Fruit fly (Drosophila melanogaster) whole organism, prepupa: Measurements from ENCODE around the gene Orc5.

Source experiments
- CG6276 ChIP-seq: fragments of 200-800 bp; sonication (Bioruptor generic); optimal IDR thresholded peaks from 2 replicates; lab custom pipeline; 2017; ENCODE audit warnings: missing biosample characterization, mild to moderate bottlenecking, missing genetic modification characterization
- CG7368 ChIP-seq: fragments of 200-800 bp; sonication (Bioruptor generic); optimal IDR thresholded peaks from 3 replicates; lab custom pipeline; 2016; ENCODE audit warnings: missing biosample characterization, missing genetic modification characterization
- Gug ChIP-seq: fragments of 200-800 bp; sonication (Bioruptor generic); IDR thresholded peaks from 2 replicates; pipeline ENCODE4 v1.3.6; 2022; ENCODE audit warnings: missing biosample characterization, missing genetic modification characterization
- Sox102F ChIP-seq: fragments of 200-800 bp; sonication (Bioruptor generic); optimal IDR thresholded peaks from 2 replicates; lab custom pipeline; 2016; ENCODE audit warnings: missing biosample characterization, mild to moderate bottlenecking, missing genetic modification characterization
- acj6 ChIP-seq: fragments of 200-800 bp; sonication (Bioruptor generic); optimal IDR thresholded peaks from 3 replicates; lab custom pipeline; 2016; ENCODE audit warnings: missing biosample characterization, missing genetic modification characterization
- cyc ChIP-seq: fragments of 200-800 bp; sonication (Bioruptor generic); optimal IDR thresholded peaks from 3 replicates; lab custom pipeline; 2016; ENCODE audit warnings: missing biosample characterization, missing genetic modification characterization
- esn ChIP-seq: fragments of 200-800 bp; sonication (Bioruptor generic); optimal IDR thresholded peaks from 2 replicates; lab custom pipeline; 2016; ENCODE audit warnings: missing biosample characterization, mild to moderate bottlenecking, missing genetic modification characterization, moderate library complexity

DNA sequence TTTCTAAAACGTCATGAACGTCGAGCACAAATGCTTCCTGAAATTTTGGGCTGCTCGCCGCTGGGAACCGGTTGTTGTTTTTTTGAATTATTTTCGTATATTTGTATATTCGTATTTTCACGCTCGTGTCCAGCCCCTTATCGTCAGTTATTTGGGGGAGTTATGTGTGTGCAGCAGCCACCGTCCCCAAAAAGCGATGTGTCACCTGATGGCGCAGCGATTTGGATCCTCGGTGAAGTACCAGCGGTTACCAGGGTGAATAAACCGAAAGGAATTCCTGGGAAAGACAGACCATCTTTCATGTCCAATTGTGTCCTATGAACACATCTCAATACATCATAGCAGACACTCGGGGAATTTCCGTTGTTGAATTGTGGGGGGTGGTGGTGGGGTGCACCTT, 9.5 kb upstream of the Orc5 start:
- no peak for TF ChIP-seq acj6 (GFP tag; lab: Kevin White, UChicago)
- TF ChIP-seq Sox102F (GFP tag; lab: Kevin White, UChicago) = no peak
- TF ChIP-seq esn (GFP tag; lab: Kevin White, UChicago) = no peak
- TF ChIP-seq cyc = no peak
- no peak for TF ChIP-seq CG6276 (GFP tag; lab: Kevin White, UChicago)
- TF ChIP-seq CG7368 (GFP tag; lab: Kevin White, UChicago) = no peak
- no peak for TF ChIP-seq Gug (GFP tag; lab: Robert Waterston, UW)
